Fruit fly (Drosophila melanogaster): Measurements from ENCODE around the gene primo-1.

The primo-1 gene

dm6 chr3R:13716827-13717226 is 5.2 kb upstream of the primo-1 start (continued):
- 0 out of 3 replicates have a peak, but pooled peaks have one; percentile 24 for TF ChIP-seq Optix (GFP tag; IDR thresholded peaks at IDR 0.05)
- peak; percentile 25; the same call in 1 of the 3 replicates for TF ChIP-seq B-H1 (GFP tag; IDR thresholded peaks at IDR 0.05)
- no peak for TF ChIP-seq lola (GFP tag; optimal IDR thresholded peaks at IDR 0.05)
- peak; percentile 75 for TF ChIP-seq nmo (GFP tag; optimal IDR thresholded peaks at IDR 0.05)
- TF ChIP-seq Oli (tag; optimal IDR thresholded peaks at IDR 0.05), result peak; percentile 11
- peak; percentile 12 for TF ChIP-seq CG12391 (tag; optimal IDR thresholded peaks at IDR 0.05)
- TF ChIP-seq Blimp-1 (GFP tag; optimal IDR thresholded peaks at IDR 0.05), result peak; percentile 39
- peak; percentile 21; the same call in 1 of the 2 replicates for TF ChIP-seq aop (GFP tag; IDR thresholded peaks at IDR 0.05)
- TF ChIP-seq CG12299 (tag; optimal IDR thresholded peaks at IDR 0.05), result no peak
- peak; percentile 31 for TF ChIP-seq CG2875 (GFP tag; optimal IDR thresholded peaks at IDR 0.05)
- TF ChIP-seq bab2 (GFP tag; optimal IDR thresholded peaks at IDR 0.05), result peak; percentile 74
- TF ChIP-seq row (GFP tag; IDR thresholded peaks at IDR 0.05), result peak; percentile 46; the same call in 2 of the 3 replicates
- TF ChIP-seq corto (GFP tag; optimal IDR thresholded peaks at IDR 0.05), result peak; percentile 1
- TF ChIP-seq ATbp (GFP tag; optimal IDR thresholded peaks at IDR 0.05), result peak; percentile 24
- TF ChIP-seq CG17328 (GFP tag; IDR thresholded peaks at IDR 0.05), result peak; percentile 60
- TF ChIP-seq slbo (GFP tag; IDR thresholded peaks at IDR 0.05), result peak; percentile 29; the same call in 1 of the 2 replicates
- TF ChIP-seq ap (GFP tag; IDR thresholded peaks at IDR 0.05), result peak; percentile 17; the same call in 1 of the 2 replicates
- peak; percentile 48 for TF ChIP-seq eyg (GFP tag; optimal IDR thresholded peaks at IDR 0.05)
- TF ChIP-seq prd (optimal IDR thresholded peaks at IDR 0.05), result no peak
- TF ChIP-seq prd (GFP tag; IDR thresholded peaks at IDR 0.05), result peak; percentile 60; the same call in 2 of the 3 replicates
- TF ChIP-seq Sox102F (GFP tag; optimal IDR thresholded peaks at IDR 0.05), result peak; percentile 17
- TF ChIP-seq CG11696 (GFP tag; IDR thresholded peaks at IDR 0.05), result no peak
- peak; percentile 55 for TF ChIP-seq Aef1 (GFP tag; IDR thresholded peaks at IDR 0.05)
- peak; percentile 68 for TF ChIP-seq vvl (GFP tag; IDR thresholded peaks at IDR 0.05)
- 0 out of 2 replicates have a peak, but pooled peaks have one; percentile 29 for TF ChIP-seq CG7372 (GFP tag; IDR thresholded peaks at IDR 0.05)
- TF ChIP-seq so (GFP tag; IDR thresholded peaks at IDR 0.05), result peak; percentile 63; the same call in 1 of the 3 replicates
- TF ChIP-seq sisA (GFP tag; IDR thresholded peaks at IDR 0.05), result peak; percentile 62
- no peak for TF ChIP-seq odd (GFP tag; optimal IDR thresholded peaks at IDR 0.05)
- TF ChIP-seq CG8388 (GFP tag; optimal IDR thresholded peaks at IDR 0.05), result peak; percentile 35
- no peak for TF ChIP-seq CG2120 (GFP tag; optimal IDR thresholded peaks at IDR 0.05)
- TF ChIP-seq CG33213 (GFP tag; optimal IDR thresholded peaks at IDR 0.05), result peak; percentile 41
- peak; percentile 23; the same call in 1 of the 2 replicates for TF ChIP-seq Rx (GFP tag; IDR thresholded peaks at IDR 0.05)
- TF ChIP-seq CG10959 (GFP tag; IDR thresholded peaks at IDR 0.05), result 0 out of 2 replicates have a peak, but pooled peaks have one; percentile 15
- peak; percentile 35; the same call in 1 of the 3 replicates for TF ChIP-seq CG14050 (GFP tag; IDR thresholded peaks at IDR 0.05)
- peak; percentile 7 for TF ChIP-seq Ets97D (GFP tag; optimal IDR thresholded peaks at IDR 0.05)
- peak; percentile 59 for TF ChIP-seq CG7839 (tag; optimal IDR thresholded peaks at IDR 0.05)
- no peak for TF ChIP-seq D19A (tag; optimal IDR thresholded peaks at IDR 0.05)
- peak in 1 of 2 experiments; percentile 16 for TF ChIP-seq Hr51 (GFP tag; optimal IDR thresholded peaks at IDR 0.05)
- no peak for TF ChIP-seq CG8290 (GFP tag; optimal IDR thresholded peaks at IDR 0.05)
- peak in 1 of 2 experiments; percentile 1 for TF ChIP-seq CG8290 (tag; optimal IDR thresholded peaks at IDR 0.05)
- TF ChIP-seq crp (GFP tag; optimal IDR thresholded peaks at IDR 0.05), result no peak
- TF ChIP-seq jumu (GFP tag; optimal IDR thresholded peaks at IDR 0.05), result peak; percentile 32
- TF ChIP-seq Trl (optimal IDR thresholded peaks at IDR 0.05), result no peak
- TF ChIP-seq Trl (GFP tag; optimal IDR thresholded peaks at IDR 0.05), result peak; percentile 3
- peak; percentile 22 for TF ChIP-seq dmrt99B (tag; optimal IDR thresholded peaks at IDR 0.05)
- no peak for TF ChIP-seq toy (GFP tag; IDR thresholded peaks at IDR 0.05)
- TF ChIP-seq H2.0 (GFP tag; IDR thresholded peaks at IDR 0.05), result peak; percentile 45; the same call in 1 of the 2 replicates
- TF ChIP-seq Med (GFP tag), result peak; percentile 95
- TF ChIP-seq Nf-YA (GFP tag; IDR thresholded peaks at IDR 0.05), result peak; percentile 46; the same call in 1 of the 2 replicates
- TF ChIP-seq CG6689 (GFP tag; IDR thresholded peaks at IDR 0.05), result peak; percentile 39; the same call in 1 of the 2 replicates
- peak; percentile 94 for TF ChIP-seq Drgx (GFP tag; IDR thresholded peaks at IDR 0.05)
